Worm (Caenorhabditis elegans) whole organism, young adult: Measurements from ENCODE around the gene T25B2.4.

Source experiments
- B0035.1 ChIP-seq: sonication (generic microtip); optimal IDR thresholded peaks from 2 replicates; lab custom pipeline; 2016; ENCODE audit warnings: missing genetic modification characterization, mild to moderate bottlenecking, missing compliant biosample characterization, missing genotype, missing genetic modification reagents
- B0261.1 ChIP-seq: sonication (generic microtip); optimal IDR thresholded peaks from 2 replicates; lab custom pipeline; 2016; ENCODE audit warnings: mild to moderate bottlenecking, missing genetic modification characterization, moderate library complexity, missing compliant biosample characterization
- F22D6.2 ChIP-seq: sonication (generic microtip); optimal IDR thresholded peaks from 2 replicates; lab custom pipeline; 2016; ENCODE audit warnings: mild to moderate bottlenecking, missing genetic modification characterization, missing compliant biosample characterization
- F37B4.10 ChIP-seq: fragments of 200-800 bp; sonication (Bioruptor generic); IDR thresholded peaks from 2 replicates; pipeline ENCODE4 v1.3.6; 2022; ENCODE audit warnings: missing genetic modification characterization, missing compliant biosample characterization
- F39B2.1 ChIP-seq: fragments of 200-800 bp; sonication (Bioruptor generic); IDR thresholded peaks from 2 replicates; pipeline ENCODE4 v1.3.6; 2022; ENCODE audit warnings: missing genetic modification reagents, missing genetic modification characterization, missing compliant biosample characterization
- F52B5.7 ChIP-seq: sonication (generic microtip); optimal IDR thresholded peaks from 2 replicates; lab custom pipeline; 2016; ENCODE audit warnings: mild to moderate bottlenecking, missing genetic modification characterization, missing compliant biosample characterization
- F57C9.4 ChIP-seq: sonication (generic microtip); optimal IDR thresholded peaks from 2 replicates; lab custom pipeline; 2017; ENCODE audit warnings: mild to moderate bottlenecking, missing genetic modification characterization, missing compliant biosample characterization
- K11D2.4 ChIP-seq: fragments of 200-800 bp; sonication (Bioruptor generic); IDR thresholded peaks from 2 replicates; pipeline ENCODE4 v1.3.6; 2022; ENCODE audit warnings: missing genetic modification reagents, missing genetic modification characterization, missing compliant biosample characterization
- Y53F4B.3 ChIP-seq: fragments of 200-800 bp; sonication (Bioruptor generic); IDR thresholded peaks from 2 replicates; pipeline ENCODE4 v1.3.6; 2022; ENCODE audit warnings: missing genetic modification reagents, missing genetic modification characterization, missing compliant biosample characterization
- Y53G8AR.9 ChIP-seq: fragments of 200-800 bp; sonication (Bioruptor generic); conservative IDR thresholded peaks from 2 replicates; pipeline ENCODE4 v1.3.6; 2022; ENCODE audit warnings: missing genetic modification reagents, missing genetic modification characterization, missing compliant biosample characterization
- Y67H2A.10 ChIP-seq: fragments of 200-800 bp; sonication (Bioruptor generic); conservative IDR thresholded peaks from 2 replicates; pipeline ENCODE4 v1.3.6; 2022; ENCODE audit warnings: missing genetic modification reagents, missing genetic modification characterization, missing compliant biosample characterization
- ZK185.1 ChIP-seq: sonication (generic microtip); optimal IDR thresholded peaks from 2 replicates; lab custom pipeline; 2016; ENCODE audit warnings: mild to moderate bottlenecking, missing genetic modification characterization, missing compliant biosample characterization; ENCODE audit not compliant: poor library complexity, severe bottlenecking
- akir-1 ChIP-seq: fragments of 200-800 bp; sonication (Bioruptor generic); optimal IDR thresholded peaks from 2 replicates; lab custom pipeline; 2018; ENCODE audit warnings: mild to moderate bottlenecking, missing genetic modification characterization, moderate library complexity, missing compliant biosample characterization
- aptf-2 ChIP-seq: fragments of 200-800 bp; sonication (Bioruptor generic); conservative IDR thresholded peaks from 2 replicates; pipeline ENCODE4 v1.3.6; 2022; ENCODE audit warnings: missing genetic modification reagents, missing genetic modification characterization, missing compliant biosample characterization
- attf-5 ChIP-seq: fragments of 200-800 bp; sonication (Bioruptor generic); optimal IDR thresholded peaks from 2 replicates; lab custom pipeline; 2018; ENCODE audit warnings: mild to moderate bottlenecking, missing genetic modification characterization, missing compliant biosample characterization
- attf-6 ChIP-seq: fragments of 200-800 bp; sonication (Bioruptor generic); IDR thresholded peaks from 2 replicates; pipeline ENCODE4 v1.3.6; 2022; ENCODE audit warnings: missing genetic modification reagents, missing genetic modification characterization, missing compliant biosample characterization
- bed-1 ChIP-seq: fragments of 200-800 bp; sonication (Bioruptor generic); IDR thresholded peaks from 2 replicates; pipeline ENCODE4 v1.3.6; 2022; ENCODE audit warnings: missing genetic modification reagents, missing genetic modification characterization, missing compliant biosample characterization
- cebp-1 ChIP-seq, 2 experiments: fragments of 200-800 bp in 1 of 2; sonication (Bioruptor generic) in 1 of 2; sonication (generic microtip) in 1 of 2; IDR thresholded peaks in 1 of 2; optimal IDR thresholded peaks in 1 of 2; 2 replicates each; pipeline versions ENCODE4 v1.3.6 to Lab custom; 2017 to 2022; ENCODE audit warnings: missing compliant biosample characterization in 2 of 2, missing genetic modification characterization in 2 of 2, mild to moderate bottlenecking in 1 of 2, missing genetic modification reagents in 1 of 2, moderate library complexity in 1 of 2
- ceh-40 ChIP-seq: fragments of 200-800 bp; sonication (Bioruptor generic); IDR thresholded peaks from 2 replicates; pipeline ENCODE4 v1.3.6; 2022; ENCODE audit warnings: missing genetic modification characterization, missing compliant biosample characterization
- ceh-91 ChIP-seq: fragments of 200-800 bp; sonication (Bioruptor generic); IDR thresholded peaks from 2 replicates; pipeline ENCODE4 v1.3.6; 2022; ENCODE audit warnings: missing genetic modification reagents, missing genetic modification characterization, missing compliant biosample characterization
- chd-7 ChIP-seq: sonication (generic microtip); optimal IDR thresholded peaks from 2 replicates; lab custom pipeline; 2016; ENCODE audit warnings: mild to moderate bottlenecking, missing genetic modification characterization, moderate library complexity, missing compliant biosample characterization
- dox-1 ChIP-seq: fragments of 200-800 bp; sonication (Bioruptor generic); IDR thresholded peaks from 2 replicates; pipeline ENCODE4 v1.3.6; 2022; ENCODE audit warnings: missing genetic modification reagents, missing genetic modification characterization, missing compliant biosample characterization
- dpl-1 ChIP-seq: fragments of 150-350 bp; optimal IDR thresholded peaks from 2 replicates; lab custom pipeline; 2014; ENCODE audit warnings: missing biosample characterization, missing genetic modification reagents, missing genetic modification characterization
- egl-44 ChIP-seq: fragments of 200-800 bp; sonication (Bioruptor generic); IDR thresholded peaks from 2 replicates; pipeline ENCODE4 v1.3.6; 2022; ENCODE audit warnings: missing genetic modification reagents, missing genetic modification characterization, missing compliant biosample characterization
- egrh-3 ChIP-seq: fragments of 200-800 bp; sonication (Bioruptor generic); IDR thresholded peaks from 2 replicates; pipeline ENCODE4 v1.3.6; 2022; ENCODE audit warnings: missing genetic modification reagents, missing genetic modification characterization, missing compliant biosample characterization
- ekl-4 ChIP-seq: fragments of 200-800 bp; sonication (Bioruptor generic); IDR thresholded peaks from 2 replicates; pipeline ENCODE4 v1.3.6; 2022; ENCODE audit warnings: missing genetic modification reagents, missing genetic modification characterization, missing compliant biosample characterization
- hlh-12 ChIP-seq: sonication (generic microtip); optimal IDR thresholded peaks from 2 replicates; lab custom pipeline; 2016; ENCODE audit warnings: missing genetic modification characterization, missing compliant biosample characterization
- hlh-26 ChIP-seq: fragments of 200-800 bp; sonication (Bioruptor generic); conservative IDR thresholded peaks from 2 replicates; pipeline ENCODE4 v1.3.6; 2022; ENCODE audit warnings: missing genetic modification reagents, missing genetic modification characterization, missing compliant biosample characterization
- hsf-1 ChIP-seq: fragments of 200-800 bp; sonication (Bioruptor generic); IDR thresholded peaks from 2 replicates; pipeline ENCODE4 v1.3.6; 2022; ENCODE audit warnings: missing genetic modification reagents, missing genetic modification characterization, missing compliant biosample characterization
- lin-40 ChIP-seq: sonication (generic microtip); optimal IDR thresholded peaks from 2 replicates; lab custom pipeline; 2016; ENCODE audit warnings: missing genetic modification characterization, mild to moderate bottlenecking, missing compliant biosample characterization, missing genotype, missing genetic modification reagents
- lin-54 ChIP-seq: fragments of 200-800 bp; sonication (Bioruptor generic); optimal IDR thresholded peaks from 2 replicates; lab custom pipeline; 2018; ENCODE audit warnings: mild to moderate bottlenecking, missing genetic modification characterization, missing compliant biosample characterization
- lir-1 ChIP-seq: fragments of 200-800 bp; sonication (Bioruptor generic); conservative IDR thresholded peaks from 2 replicates; pipeline ENCODE4 v1.3.6; 2022; ENCODE audit warnings: missing genetic modification reagents, missing genetic modification characterization, missing compliant biosample characterization
- madf-3 ChIP-seq: fragments of 200-800 bp; sonication (Bioruptor generic); IDR thresholded peaks from 2 replicates; pipeline ENCODE4 v1.3.6; 2022; ENCODE audit warnings: missing genetic modification reagents, missing genetic modification characterization, missing compliant biosample characterization
- madf-6 ChIP-seq: fragments of 200-800 bp; sonication (Bioruptor generic); IDR thresholded peaks from 2 replicates; pipeline ENCODE4 v1.3.6; 2022; ENCODE audit warnings: missing genetic modification reagents, missing genetic modification characterization, missing compliant biosample characterization
- madf-8 ChIP-seq: fragments of 200-800 bp; sonication (Bioruptor generic); conservative IDR thresholded peaks from 2 replicates; pipeline ENCODE4 v1.3.6; 2022; ENCODE audit warnings: missing genetic modification reagents, missing genetic modification characterization, missing compliant biosample characterization
- nfyb-1 ChIP-seq: fragments of 200-800 bp; sonication (Bioruptor generic); IDR thresholded peaks from 2 replicates; pipeline ENCODE4 v1.3.6; 2022; ENCODE audit warnings: missing genetic modification reagents, missing genetic modification characterization, missing compliant biosample characterization
- nhr-27 ChIP-seq: fragments of 200-800 bp; sonication (Bioruptor generic); optimal IDR thresholded peaks from 2 replicates; lab custom pipeline; 2018; ENCODE audit warnings: mild to moderate bottlenecking, missing genetic modification characterization, moderate library complexity, missing compliant biosample characterization
- nhr-80 ChIP-seq: sonication (generic microtip); optimal IDR thresholded peaks from 2 replicates; lab custom pipeline; 2016; ENCODE audit warnings: missing genetic modification characterization, missing compliant biosample characterization
- rpc-1 ChIP-seq, 2 experiments: fragments of 150-350 bp in 1 of 2; sonication (generic microtip) in 1 of 2; optimal IDR thresholded peaks; 2 replicates each; lab custom pipeline; 2014 to 2018; ENCODE audit warnings: missing biosample characterization in 1 of 2, missing genetic modification characterization in 1 of 2, missing genetic modification reagents in 1 of 2, missing genotype in 1 of 2
- snpc-1.1 ChIP-seq: sonication (generic microtip); optimal IDR thresholded peaks from 2 replicates; lab custom pipeline; 2017; ENCODE audit warnings: missing genetic modification characterization, mild to moderate bottlenecking, missing compliant biosample characterization, antibody characterized with exemption, moderate library complexity, missing genotype, missing genetic modification reagents; ENCODE audit not compliant: insufficient read depth
- snpc-3.4 ChIP-seq: sonication (generic microtip); optimal IDR thresholded peaks from 2 replicates; lab custom pipeline; 2017; ENCODE audit warnings: missing genetic modification characterization, mild to moderate bottlenecking, missing compliant biosample characterization, antibody characterized with exemption, moderate library complexity, missing genotype, missing genetic modification reagents
- somi-1 ChIP-seq: fragments of 200-800 bp; sonication (Bioruptor generic); optimal IDR thresholded peaks from 2 replicates; lab custom pipeline; 2018; ENCODE audit warnings: mild to moderate bottlenecking, missing genetic modification characterization, missing compliant biosample characterization
- tlf-1 ChIP-seq: fragments of 200-800 bp; sonication (Bioruptor generic); optimal IDR thresholded peaks from 2 replicates; lab custom pipeline; 2018; ENCODE audit warnings: mild to moderate bottlenecking, missing genetic modification characterization, missing compliant biosample characterization
- zfh-2 ChIP-seq: fragments of 200-800 bp; sonication (Bioruptor generic); conservative IDR thresholded peaks from 2 replicates; pipeline ENCODE4 v1.3.6; 2022; ENCODE audit warnings: missing genetic modification reagents, missing genetic modification characterization, missing compliant biosample characterization
- zim-3 ChIP-seq: sonication (generic microtip); optimal IDR thresholded peaks from 2 replicates; lab custom pipeline; 2017; ENCODE audit warnings: mild to moderate bottlenecking, missing genetic modification characterization, moderate library complexity, missing compliant biosample characterization
- ztf-18 ChIP-seq: sonication (generic microtip); optimal IDR thresholded peaks from 2 replicates; lab custom pipeline; 2016; ENCODE audit warnings: missing genotype, mild to moderate bottlenecking, missing genetic modification characterization, missing compliant biosample characterization
- ztf-3 ChIP-seq: fragments of 200-800 bp; sonication (Bioruptor generic); optimal IDR thresholded peaks from 2 replicates; lab custom pipeline; 2018; ENCODE audit warnings: mild to moderate bottlenecking, missing genetic modification characterization, missing compliant biosample characterization

T25B2.4 gene

ce11 chrX:6219892-6220291 is 41.8 kb downstream of the T25B2.4 start:
- TF ChIP-seq zfh-2 (GFP tag; lab: Robert Waterston, UW) (no peak), hlh-12 (tag; lab: Kevin White, UChicago) (no peak), hlh-26 (no peak), lir-1 (no peak), madf-6 (GFP tag; lab: Robert Waterston, UW) (no peak), F57C9.4 (tag; lab: Kevin White, UChicago) (no peak), Y53G8AR.9 (GFP tag; lab: Robert Waterston, UW) (peak; percentile 61; the same call in 1 of the 2 replicates), F22D6.2 (tag; lab: Kevin White, UChicago) (no peak), cebp-1 (GFP tag; IDR thresholded peaks at IDR 0.05; lab: Robert Waterston, UW) (no peak), cebp-1 (tag; optimal IDR thresholded peaks at IDR 0.05; lab: Kevin White, UChicago) (no peak), snpc-1.1 (tag; lab: Kevin White, UChicago) (no peak), dpl-1 (GFP tag; lab: Kevin White, UChicago) (no peak), hsf-1 (GFP tag; lab: Robert Waterston, UW) (no peak), ceh-40 (GFP tag; lab: Robert Waterston, UW) (0 out of 2 replicates have a peak, but pooled peaks have one; percentile 18), ztf-3 (GFP tag; lab: Kevin White, UChicago) (no peak), egrh-3 (no peak), ZK185.1 (tag; lab: Kevin White, UChicago) (peak; percentile 60), chd-7 (peak; percentile 63), ekl-4 (GFP tag; lab: Robert Waterston, UW) (0 out of 2 replicates have a peak, but pooled peaks have one; percentile 13), ztf-18 (tag; lab: Kevin White, UChicago) (peak; percentile 43), Y67H2A.10 (no peak), F37B4.10 (GFP tag; lab: Robert Waterston, UW) (no peak), B0261.1 (tag; lab: Kevin White, UChicago) (peak; percentile 85), snpc-3.4 (tag; lab: Kevin White, UChicago) (no peak), madf-8 (GFP tag; lab: Robert Waterston, UW) (no peak), akir-1 (GFP tag; lab: Kevin White, UChicago) (no peak), dox-1 (no peak; the same call in 1 of the 2 replicates), egl-44 (no peak), rpc-1 (optimal IDR thresholded peaks at IDR 0.05; lab: Kevin White, UChicago) (peak; percentile 83), rpc-1 (tag; optimal IDR thresholded peaks at IDR 0.05; lab: Kevin White, UChicago) (peak; percentile 86), aptf-2 (GFP tag; lab: Robert Waterston, UW) (no peak), F52B5.7 (tag; lab: Kevin White, UChicago) (peak; percentile 58), attf-6 (GFP tag; lab: Robert Waterston, UW) (no peak), tlf-1 (peak; percentile 32), bed-1 (GFP tag; lab: Robert Waterston, UW) (0 out of 2 replicates have a peak, but pooled peaks have one; percentile 64), nfyb-1 (0 out of 2 replicates have a peak, but pooled peaks have one; percentile 57), K11D2.4 (GFP tag; lab: Robert Waterston, UW) (0 out of 2 replicates have a peak, but pooled peaks have one; percentile 18), Y53F4B.3 (GFP tag; lab: Robert Waterston, UW) (no peak), nhr-80 (tag; lab: Kevin White, UChicago) (no peak), nhr-27 (tag; lab: Kevin White, UChicago) (no peak), lin-54 (GFP tag; lab: Kevin White, UChicago) (peak; percentile 37), ceh-91 (GFP tag; lab: Robert Waterston, UW) (no peak), F39B2.1 (GFP tag; lab: Robert Waterston, UW) (no peak), madf-3 (GFP tag; lab: Robert Waterston, UW) (0 out of 2 replicates have a peak, but pooled peaks have one; percentile 23), B0035.1 (no peak), lin-40 (tag; lab: Kevin White, UChicago) (peak; percentile 63), attf-5 (GFP tag; lab: Kevin White, UChicago) (peak; percentile 66), zim-3 (tag; lab: Kevin White, UChicago) (peak; percentile 66), somi-1 (GFP tag; lab: Kevin White, UChicago) (peak; percentile 37)
